Worm (Caenorhabditis elegans) whole organism, L4/young adult: ENCODE measurements around the gene idpb-5.

Experiments
- W03F9.2 ChIP-seq: fragments of 150-350 bp; optimal IDR thresholded peaks from 2 replicates; lab custom pipeline; 2014; ENCODE audit warnings: missing biosample characterization, missing genetic modification characterization
- dao-5 ChIP-seq: sonication (generic microtip); optimal IDR thresholded peaks from 2 replicates; lab custom pipeline; 2016; ENCODE audit warnings: missing genotype, missing genetic modification characterization, moderate library complexity, missing compliant biosample characterization
- him-1 ChIP-seq: sonication (generic microtip); optimal IDR thresholded peaks from 2 replicates; lab custom pipeline; 2016; ENCODE audit warnings: missing genotype, missing genetic modification reagents, missing genetic modification characterization, missing compliant biosample characterization

ce11 chrV:11861880-11862544, 22.7 kb downstream of the idpb-5 start:
- TF ChIP-seq him-1 (tag; lab: Kevin White, UChicago) (no peak), dao-5 (no peak), W03F9.2 (tag; lab: Kevin White, UChicago) (no peak)
